Fruit fly (Drosophila melanogaster) whole organism: ENCODE results near the gene CG17698.
"Not testable (repeated sequence)": the region's sequence is repeated elsewhere in the genome, so short reads cannot be mapped to it uniquely, and the experiment has no call there.

Experiments
- Dll ChIP-seq: fragments of >200 bp; optimal IDR thresholded peaks from 2 replicates; lab custom pipeline; 2017
- EcR ChIP-seq, 2 experiments: fragments of >200 bp; optimal IDR thresholded peaks; 2 replicates each; lab custom pipeline; 2017; ENCODE audit warnings: missing biosample characterization in 2 of 2, missing genetic modification characterization in 2 of 2, missing genetic modification reagents in 2 of 2
- psq ChIP-seq: fragments of >200 bp; optimal IDR thresholded peaks from 2 replicates; lab custom pipeline; 2017
- usp ChIP-seq: fragments of >200 bp; optimal IDR thresholded peaks from 2 replicates; lab custom pipeline; 2017; ENCODE audit warnings: missing biosample characterization, missing genetic modification characterization, mixed read lengths

DNA sequence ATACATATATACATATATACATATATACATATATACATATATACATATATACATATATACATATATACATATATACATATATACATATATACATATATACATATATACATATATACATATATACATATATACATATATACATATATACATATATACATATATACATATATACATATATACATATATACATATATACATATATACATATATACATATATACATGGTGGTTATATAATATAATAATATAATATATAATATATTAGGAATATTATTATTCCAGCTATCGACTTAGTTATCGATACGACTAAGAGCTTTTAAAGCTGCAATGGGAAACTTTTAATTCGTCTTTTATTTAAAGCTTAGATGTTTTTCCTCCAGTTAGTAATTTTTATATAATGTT lies at the start of gene CG17698:
- TF ChIP-seq EcR (GFP tag; optimal IDR thresholded peaks at IDR 0.05; lab: Kevin White, UChicago); psq (lab: Kevin White, UChicago); usp; Dll: not testable (repeated sequence)
